Fruit fly (Drosophila melanogaster): ENCODE measurements around the gene Anp.

The Anp gene

DNA sequence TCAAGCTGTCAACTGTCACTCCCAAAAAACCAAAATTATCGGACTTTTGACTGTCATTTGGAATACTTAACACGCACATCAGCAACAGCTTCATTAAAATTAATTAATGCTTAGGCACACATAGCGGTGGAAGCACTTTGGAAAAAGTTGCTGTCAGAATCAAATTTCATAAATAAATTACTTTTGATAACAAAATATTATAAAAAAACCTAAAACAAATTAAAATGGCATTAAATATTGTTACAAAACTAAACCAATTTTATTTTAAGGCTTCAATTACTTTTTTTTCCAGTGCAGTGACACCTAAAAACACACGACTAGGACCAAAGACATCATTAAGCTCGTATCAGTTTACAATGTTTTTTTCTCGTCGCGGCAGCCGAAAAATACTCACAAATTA is 46.5 kb downstream of the Anp start:
- TF ChIP-seq Stat92E (GFP tag; optimal IDR thresholded peaks at IDR 0.05) (no peak), CG11504 (tag; optimal IDR thresholded peaks at IDR 0.05) (peak; percentile 16), Hmx (GFP tag; optimal IDR thresholded peaks at IDR 0.05) (no peak), CG17328 (GFP tag; IDR thresholded peaks at IDR 0.05) (0 out of 2 replicates have a peak, but pooled peaks have one; percentile 13), MTF-1 (GFP tag; optimal IDR thresholded peaks at IDR 0.05; ENCODE audit: borderline replicate concordance) (no peak), hb (GFP tag; IDR thresholded peaks at IDR 0.05; ENCODE audit: partially characterized antibody) (no peak), CG32772 (GFP tag; IDR thresholded peaks at IDR 0.05) (0 out of 2 replicates have a peak, but pooled peaks have one; percentile 21), lab (GFP tag; optimal IDR thresholded peaks at IDR 0.05) (no peak), CG12299 (tag; optimal IDR thresholded peaks at IDR 0.05) (no peak), nerfin-1 (tag; optimal IDR thresholded peaks at IDR 0.05) (no peak), CG4707 (GFP tag; optimal IDR thresholded peaks at IDR 0.05) (no peak), NfI (GFP tag; optimal IDR thresholded peaks at IDR 0.05) (no peak), CG17186 (GFP tag; optimal IDR thresholded peaks at IDR 0.05) (no peak), al (GFP tag; IDR thresholded peaks at IDR 0.05) (no peak), sens (GFP tag) (peak; percentile 73), vvl (GFP tag; IDR thresholded peaks at IDR 0.05) (peak; percentile 34; the same call in 1 of the 2 replicates), CG18599 (GFP tag; optimal IDR thresholded peaks at IDR 0.05) (no peak), dmrt11E (tag; optimal IDR thresholded peaks at IDR 0.05) (peak; percentile 30), hkb (optimal IDR thresholded peaks at IDR 0.05) (no peak), hkb (GFP tag; IDR thresholded peaks at IDR 0.05) (0 out of 2 replicates have a peak, but pooled peaks have one; percentile 13), CG18619 (GFP tag; optimal IDR thresholded peaks at IDR 0.05) (no peak), bsh (GFP tag; optimal IDR thresholded peaks at IDR 0.05) (peak in 1 of 2 experiments; percentile 14), CG12155 (GFP tag; optimal IDR thresholded peaks at IDR 0.05) (no peak), Xrp1 (GFP tag; IDR thresholded peaks at IDR 0.05) (0 out of 2 replicates have a peak, but pooled peaks have one; percentile 23), CG31441 (GFP tag; IDR thresholded peaks at IDR 0.05) (peak; percentile 31; the same call in 1 of the 2 replicates), lbe (GFP tag; optimal IDR thresholded peaks at IDR 0.05) (peak; percentile 7), CG10979 (tag; optimal IDR thresholded peaks at IDR 0.05) (peak; percentile 7), sisA (GFP tag; IDR thresholded peaks at IDR 0.05) (no peak), ci (GFP tag; IDR thresholded peaks at IDR 0.05) (0 out of 3 replicates have a peak, but pooled peaks have one; percentile 21), CG17361 (GFP tag; IDR thresholded peaks at IDR 0.05) (0 out of 3 replicates have a peak, but pooled peaks have one; percentile 19), CG5245 (GFP tag; optimal IDR thresholded peaks at IDR 0.05) (no peak), fd102C (GFP tag; optimal IDR thresholded peaks at IDR 0.05) (no peak), CG30020 (tag; optimal IDR thresholded peaks at IDR 0.05) (no peak), CG13775 (GFP tag; optimal IDR thresholded peaks at IDR 0.05) (no peak), prd (optimal IDR thresholded peaks at IDR 0.05) (no peak), prd (GFP tag; IDR thresholded peaks at IDR 0.05) (peak; percentile 41; the same call in 1 of the 3 replicates), Nf-YC (tag; optimal IDR thresholded peaks at IDR 0.05) (no peak), CG18262 (tag; optimal IDR thresholded peaks at IDR 0.05) (peak; percentile 26), bbx (GFP tag; IDR thresholded peaks at IDR 0.05; ENCODE audit: partially characterized antibody) (no peak), tna (GFP tag; IDR thresholded peaks at IDR 0.05; ENCODE audit: partially characterized antibody) (no peak), CG2712 (tag; optimal IDR thresholded peaks at IDR 0.05) (peak; percentile 22), Ets65A (GFP tag) (no peak), phol (tag; optimal IDR thresholded peaks at IDR 0.05) (peak; percentile 19), scrt (GFP tag; optimal IDR thresholded peaks at IDR 0.05) (no peak), CG10431 (GFP tag; optimal IDR thresholded peaks at IDR 0.05) (no peak), E2f1 (GFP tag; IDR thresholded peaks at IDR 0.05) (peak; percentile 27; the same call in 1 of the 2 replicates), dysf (GFP tag; IDR thresholded peaks at IDR 0.05) (0 out of 3 replicates have a peak, but pooled peaks have one; percentile 5), nmo (GFP tag; optimal IDR thresholded peaks at IDR 0.05) (peak; percentile 6), Nf-YA (GFP tag; IDR thresholded peaks at IDR 0.05) (no peak), CG11696 (GFP tag; IDR thresholded peaks at IDR 0.05) (peak; percentile 36; the same call in 1 of the 2 replicates)
